Worm (Caenorhabditis elegans): ENCODE results near the gene nop-1.

DNA sequence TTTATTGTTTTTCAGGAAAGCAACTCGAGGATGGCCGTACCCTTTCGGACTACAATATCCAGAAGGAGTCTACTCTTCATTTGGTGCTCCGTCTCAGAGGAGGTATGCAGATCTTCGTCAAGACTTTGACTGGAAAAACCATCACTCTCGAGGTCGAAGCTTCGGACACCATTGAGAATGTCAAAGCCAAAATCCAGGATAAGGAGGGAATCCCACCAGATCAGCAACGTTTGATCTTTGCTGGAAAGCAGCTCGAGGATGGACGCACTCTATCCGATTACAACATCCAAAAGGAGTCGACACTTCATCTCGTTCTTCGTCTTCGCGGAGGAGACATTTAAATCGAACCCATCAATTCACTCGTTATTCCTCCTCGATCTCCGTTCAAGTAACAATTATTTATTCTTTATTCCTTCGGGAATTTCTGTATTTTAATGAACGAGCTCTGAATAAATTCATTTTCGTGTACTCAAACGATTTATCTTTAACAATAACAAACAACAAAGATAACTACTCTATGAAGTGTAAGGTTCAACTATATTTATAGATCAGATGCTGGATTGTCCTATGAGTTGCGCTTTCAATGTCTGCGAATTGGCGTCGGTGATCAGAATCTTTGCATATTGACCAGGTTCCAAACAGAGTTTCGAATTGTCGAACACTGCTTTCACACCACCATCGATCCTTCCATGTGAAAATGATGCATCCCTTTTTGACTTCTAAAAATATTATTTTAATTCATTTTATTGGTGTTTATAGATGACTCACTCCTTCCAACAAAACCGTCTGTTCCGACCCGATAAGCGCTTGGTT, 14.9 kb upstream of the nop-1 start:
- TF ChIP-seq nhr-77 (tag; optimal IDR thresholded peaks at IDR 0.05) (no peak), egl-27 (tag; optimal IDR thresholded peaks at IDR 0.05) (no peak), ztf-11 (tag; optimal IDR thresholded peaks at IDR 0.05) (no peak), ceh-82 (tag; optimal IDR thresholded peaks at IDR 0.05) (no peak), R02D3.7 (tag; optimal IDR thresholded peaks at IDR 0.05) (no peak)

Data from whole organism, L2 larva.